Fruit fly (Drosophila melanogaster) whole organism, embryonic: Measurements from ENCODE around the gene GramD1B.

Source experiments
- ATbp ChIP-seq: fragments of 200-800 bp; sonication (Bioruptor generic); optimal IDR thresholded peaks from 2 replicates; lab custom pipeline; 2017; ENCODE audit warnings: missing biosample characterization, mild to moderate bottlenecking, missing genetic modification characterization, missing genetic modification reagents
- Antp ChIP-seq: fragments of 200-800 bp; sonication (Bioruptor generic); optimal IDR thresholded peaks from 3 replicates; lab custom pipeline; 2016; ENCODE audit warnings: missing biosample characterization, missing genetic modification characterization
- Atf3 ChIP-seq: fragments of 200-800 bp; sonication (Bioruptor generic); optimal IDR thresholded peaks from 3 replicates; lab custom pipeline; 2016; ENCODE audit warnings: missing biosample characterization, missing genetic modification characterization
- CG10209 ChIP-seq: fragments of 200-800 bp; sonication (Bioruptor generic); optimal IDR thresholded peaks from 3 replicates; lab custom pipeline; 2017; ENCODE audit warnings: missing biosample characterization, mild to moderate bottlenecking, missing genetic modification characterization, missing genetic modification reagents
- CG10274 ChIP-seq: fragments of 200-800 bp; sonication (Bioruptor generic); optimal IDR thresholded peaks from 3 replicates; lab custom pipeline; 2017; ENCODE audit warnings: missing biosample characterization, mild to moderate bottlenecking, missing genetic modification characterization
- CG10543 ChIP-seq: fragments of 200-800 bp; sonication (Bioruptor generic); optimal IDR thresholded peaks from 3 replicates; lab custom pipeline; 2017; ENCODE audit warnings: missing biosample characterization, mild to moderate bottlenecking, missing genetic modification characterization, moderate library complexity
- CG11247 ChIP-seq: fragments of 200-800 bp; sonication (Bioruptor generic); IDR thresholded peaks from 2 replicates; pipeline ENCODE4 v1.3.6; 2022; ENCODE audit warnings: missing biosample characterization, missing genetic modification characterization
- CG12299 ChIP-seq: fragments of 200-800 bp; sonication (Bioruptor generic); optimal IDR thresholded peaks from 2 replicates; lab custom pipeline; 2018; ENCODE audit warnings: missing biosample characterization, mild to moderate bottlenecking, missing genetic modification characterization
- CG12659 ChIP-seq: fragments of 200-800 bp; sonication (Bioruptor generic); optimal IDR thresholded peaks from 3 replicates; lab custom pipeline; 2017; ENCODE audit warnings: mild to moderate bottlenecking, missing biosample characterization, missing genetic modification reagents, missing genetic modification characterization
- CG12769 ChIP-seq: fragments of 200-800 bp; sonication (Bioruptor generic); optimal IDR thresholded peaks from 2 replicates; lab custom pipeline; 2019; ENCODE audit warnings: missing biosample characterization, mild to moderate bottlenecking, missing genetic modification characterization, moderate library complexity
- CG13296 ChIP-seq: fragments of 200-800 bp; sonication (Bioruptor generic); optimal IDR thresholded peaks from 3 replicates; lab custom pipeline; 2018; ENCODE audit warnings: missing biosample characterization, mild to moderate bottlenecking, missing genetic modification characterization
- CG14441 ChIP-seq: fragments of 200-800 bp; sonication (Bioruptor generic); IDR thresholded peaks from 2 replicates; pipeline ENCODE4 v1.3.6; 2022; ENCODE audit warnings: missing biosample characterization, missing genetic modification characterization
- CG1529 ChIP-seq: fragments of 200-800 bp; sonication (Bioruptor generic); optimal IDR thresholded peaks from 3 replicates; lab custom pipeline; 2018; ENCODE audit warnings: missing biosample characterization, missing genetic modification characterization
- CG17186 ChIP-seq: fragments of 200-800 bp; sonication (Bioruptor generic); optimal IDR thresholded peaks from 3 replicates; lab custom pipeline; 2017; ENCODE audit warnings: missing biosample characterization, missing genetic modification reagents, missing genetic modification characterization
- CG2889 ChIP-seq: fragments of 200-800 bp; sonication (Bioruptor generic); IDR thresholded peaks from 3 replicates; pipeline ENCODE4 v1.3.6; 2022; ENCODE audit warnings: missing biosample characterization, missing genetic modification characterization
- CG30431 ChIP-seq: fragments of 200-800 bp; sonication (Bioruptor generic); optimal IDR thresholded peaks from 2 replicates; lab custom pipeline; 2017; ENCODE audit warnings: missing biosample characterization, missing genetic modification characterization
- CG4707 ChIP-seq: fragments of 200-800 bp; sonication (Bioruptor generic); optimal IDR thresholded peaks from 2 replicates; lab custom pipeline; 2018; ENCODE audit warnings: missing biosample characterization, mild to moderate bottlenecking, missing genetic modification characterization, moderate library complexity
- CG5180 ChIP-seq: fragments of 200-800 bp; sonication (Bioruptor generic); optimal IDR thresholded peaks from 3 replicates; lab custom pipeline; 2017; ENCODE audit warnings: missing biosample characterization, missing genetic modification characterization, mild to moderate bottlenecking, moderate library complexity, missing genetic modification reagents
- CG6654 ChIP-seq: fragments of 200-800 bp; sonication (Bioruptor generic); optimal IDR thresholded peaks from 2 replicates; lab custom pipeline; 2017; ENCODE audit warnings: missing biosample characterization, mild to moderate bottlenecking, missing genetic modification characterization
- CG8478 ChIP-seq: fragments of >200 bp; optimal IDR thresholded peaks from 2 replicates; lab custom pipeline; 2018
- Camta ChIP-seq: fragments of 200-800 bp; sonication (Bioruptor generic); optimal IDR thresholded peaks from 2 replicates; lab custom pipeline; 2016; ENCODE audit warnings: missing biosample characterization, missing genetic modification characterization
- CoRest ChIP-seq: fragments of 200-800 bp; sonication (Bioruptor generic); optimal IDR thresholded peaks from 3 replicates; lab custom pipeline; 2018; ENCODE audit warnings: missing biosample characterization, mild to moderate bottlenecking, missing genetic modification characterization, moderate library complexity
- D19B ChIP-seq: fragments of 200-800 bp; sonication (Bioruptor generic); optimal IDR thresholded peaks from 2 replicates; lab custom pipeline; 2017; ENCODE audit warnings: missing biosample characterization, mild to moderate bottlenecking, missing genetic modification characterization
- E2f1 ChIP-seq: fragments of 200-800 bp; sonication (Bioruptor generic); IDR thresholded peaks from 2 replicates; pipeline ENCODE4 v1.3.6; 2022; ENCODE audit warnings: missing biosample characterization, missing genetic modification characterization
- Fer1 ChIP-seq: fragments of 200-800 bp; sonication (Bioruptor generic); optimal IDR thresholded peaks from 2 replicates; lab custom pipeline; 2017; ENCODE audit warnings: missing biosample characterization, mild to moderate bottlenecking, missing genetic modification characterization
- H2.0 ChIP-seq: fragments of 200-800 bp; sonication (Bioruptor generic); IDR thresholded peaks from 2 replicates; pipeline ENCODE4 v1.3.6; 2022; ENCODE audit warnings: missing biosample characterization, missing genetic modification characterization
- HHEX ChIP-seq: fragments of 200-800 bp; sonication (Bioruptor generic); optimal IDR thresholded peaks from 3 replicates; lab custom pipeline; 2017; ENCODE audit warnings: missing biosample characterization, mild to moderate bottlenecking, missing genetic modification characterization, missing genetic modification reagents
- HLHmδ ChIP-seq: fragments of 200-800 bp; sonication (Bioruptor generic); optimal IDR thresholded peaks from 2 replicates; lab custom pipeline; 2018; ENCODE audit warnings: missing biosample characterization, mild to moderate bottlenecking, missing genetic modification characterization, moderate library complexity
- Hr3 ChIP-seq: fragments of 200-800 bp; sonication (Bioruptor generic); optimal IDR thresholded peaks from 3 replicates; lab custom pipeline; 2016; ENCODE audit warnings: missing biosample characterization, missing genetic modification characterization
- Hr78 ChIP-seq, 2 experiments: fragments of 200-800 bp in 1 of 2; fragments of >200 bp in 1 of 2; sonication (Bioruptor generic) in 1 of 2; optimal IDR thresholded peaks; 2 replicates each; lab custom pipeline; 2017 to 2019; ENCODE audit warnings: missing biosample characterization in 2 of 2, missing genetic modification characterization in 2 of 2, mild to moderate bottlenecking in 1 of 2, moderate library complexity in 1 of 2
- Lpt ChIP-seq: fragments of >200 bp; optimal IDR thresholded peaks from 2 replicates; lab custom pipeline; 2018; ENCODE audit warnings: missing biosample characterization, missing genetic modification characterization
- Poxn ChIP-seq: fragments of 200-800 bp; sonication (Bioruptor generic); IDR thresholded peaks from 2 replicates; pipeline ENCODE4 v1.3.6; 2022; ENCODE audit warnings: missing biosample characterization, missing genetic modification characterization
- Ptx1 ChIP-seq: fragments of 200-800 bp; sonication (Bioruptor generic); IDR thresholded peaks from 2 replicates; pipeline ENCODE4 v1.3.6; 2022; ENCODE audit warnings: missing biosample characterization, missing genetic modification characterization
- Rfx ChIP-seq: fragments of 200-800 bp; sonication (Bioruptor generic); IDR thresholded peaks from 2 replicates; pipeline ENCODE4 v1.3.6; 2022; ENCODE audit warnings: missing biosample characterization, missing genetic modification characterization
- Stat92E ChIP-seq, 3 experiments: fragments of >200 bp in 2 of 3; fragments of 200-800 bp in 1 of 3; sonication (Bioruptor generic) in 1 of 3; optimal IDR thresholded peaks; 2 replicates each; lab custom pipeline; 2017 to 2019; ENCODE audit warnings: missing biosample characterization in 3 of 3, missing genetic modification characterization in 3 of 3, mild to moderate bottlenecking in 1 of 3, moderate library complexity in 1 of 3
- ase ChIP-seq: fragments of 200-800 bp; sonication (Bioruptor generic); IDR thresholded peaks from 3 replicates; pipeline ENCODE4 v1.3.6; 2022; ENCODE audit warnings: missing biosample characterization, missing genetic modification characterization
- bigmax ChIP-seq: fragments of 200-800 bp; sonication (Bioruptor generic); optimal IDR thresholded peaks from 2 replicates; lab custom pipeline; 2018; ENCODE audit warnings: missing biosample characterization, mild to moderate bottlenecking, missing genetic modification characterization
- cato ChIP-seq: fragments of 200-800 bp; sonication (Bioruptor generic); optimal IDR thresholded peaks from 2 replicates; lab custom pipeline; 2016; ENCODE audit warnings: missing biosample characterization, missing genetic modification characterization, borderline replicate concordance
- cg ChIP-seq: fragments of 200-800 bp; sonication (Bioruptor generic); optimal IDR thresholded peaks from 3 replicates; lab custom pipeline; 2019; ENCODE audit warnings: missing biosample characterization, mild to moderate bottlenecking, missing genetic modification characterization, moderate library complexity
- chn ChIP-seq: fragments of 200-800 bp; sonication (Bioruptor generic); optimal IDR thresholded peaks from 2 replicates; lab custom pipeline; 2016; ENCODE audit warnings: missing biosample characterization, missing genetic modification characterization
- ftz-f1 ChIP-seq: fragments of 200-800 bp; sonication (Bioruptor generic); optimal IDR thresholded peaks from 2 replicates; lab custom pipeline; 2016; ENCODE audit warnings: missing biosample characterization, missing genetic modification characterization
- hkb ChIP-seq, 2 experiments: fragments of 200-800 bp in 1 of 2; fragments of >200 bp in 1 of 2; sonication (Bioruptor generic) in 1 of 2; IDR thresholded peaks in 1 of 2; optimal IDR thresholded peaks in 1 of 2; 2 replicates each; pipeline versions ENCODE4 v1.3.6 to Lab custom; 2017 to 2022; ENCODE audit warnings: missing biosample characterization in 1 of 2, missing genetic modification characterization in 1 of 2
- nerfin-2 ChIP-seq: fragments of 200-800 bp; sonication (Bioruptor generic); IDR thresholded peaks from 2 replicates; pipeline ENCODE4 v1.3.6; 2022; ENCODE audit warnings: missing biosample characterization, missing genetic modification characterization; ENCODE audit not compliant: partially characterized antibody
- sisA ChIP-seq: fragments of 200-800 bp; sonication (Bioruptor generic); IDR thresholded peaks from 2 replicates; pipeline ENCODE4 v1.3.6; 2022; ENCODE audit warnings: missing biosample characterization, missing genetic modification characterization
- sob ChIP-seq: fragments of 200-800 bp; sonication (Bioruptor generic); IDR thresholded peaks from 2 replicates; pipeline ENCODE4 v1.3.6; 2022; ENCODE audit warnings: missing biosample characterization, missing genetic modification characterization
- tna ChIP-seq: fragments of 200-800 bp; sonication (Bioruptor generic); IDR thresholded peaks from 2 replicates; pipeline ENCODE4 v1.3.6; 2022; ENCODE audit warnings: missing biosample characterization, missing genetic modification characterization; ENCODE audit not compliant: partially characterized antibody
- trh ChIP-seq: fragments of 200-800 bp; sonication (Bioruptor generic); optimal IDR thresholded peaks from 2 replicates; lab custom pipeline; 2016; ENCODE audit warnings: missing biosample characterization, missing genetic modification characterization
- twi ChIP-seq: fragments of 200-800 bp; optimal IDR thresholded peaks from 2 replicates; lab custom pipeline; 2019; ENCODE audit warnings: missing biosample characterization, mild to moderate bottlenecking, missing genetic modification characterization, moderate library complexity
- vfl ChIP-seq: fragments of 200-800 bp; sonication (Bioruptor generic); optimal IDR thresholded peaks from 2 replicates; lab custom pipeline; 2016; ENCODE audit warnings: missing biosample characterization, missing genetic modification characterization

GramD1B gene

DNA sequence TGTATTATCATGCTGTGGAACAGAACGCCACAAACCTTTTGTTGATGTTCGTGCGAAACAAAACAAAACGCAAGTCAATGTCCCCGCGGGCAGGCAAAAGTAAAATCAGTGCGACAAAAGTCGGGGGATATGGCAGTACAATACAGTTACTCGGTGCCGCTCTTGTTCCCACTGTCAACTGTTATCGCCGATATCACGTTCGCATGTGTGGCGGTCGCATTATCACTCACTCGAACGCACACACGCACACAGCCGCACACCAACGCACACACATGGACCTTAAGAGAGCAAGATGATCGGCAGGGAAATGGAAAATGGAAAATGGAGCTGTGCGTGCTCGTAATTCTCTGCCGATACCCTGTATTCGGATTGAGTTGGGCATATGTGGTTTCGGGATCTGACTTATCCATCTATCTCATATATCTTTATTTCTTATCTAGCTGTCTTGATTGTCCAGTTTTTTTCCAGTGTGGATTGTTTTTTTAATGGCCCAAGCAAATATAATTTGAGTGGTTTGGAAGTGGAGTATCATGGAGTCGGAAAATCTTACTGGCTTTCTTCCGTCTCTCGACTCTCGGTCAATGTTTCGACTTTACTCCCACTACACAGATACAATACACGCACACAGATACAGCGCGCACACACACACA, 34.5 kb downstream of the GramD1B start (continued):
- TF ChIP-seq bigmax (GFP tag; lab: Kevin White, UChicago) (no peak), cato (peak; percentile 81), CG14441 (GFP tag; lab: Robert Waterston, UW) (0 out of 2 replicates have a peak, but pooled peaks have one; percentile 51), CG5180 (GFP tag; lab: Kevin White, UChicago) (peak; percentile 14), Hr78 (GFP tag; optimal IDR thresholded peaks at IDR 0.05; lab: Kevin White, UChicago) (no peak), CG12769 (tag; lab: Kevin White, UChicago) (no peak), Ptx1 (GFP tag; lab: Robert Waterston, UW) (peak; percentile 80), CG1529 (GFP tag; lab: Kevin White, UChicago) (peak; percentile 86), CG30431 (peak; percentile 59), hkb (optimal IDR thresholded peaks at IDR 0.05; lab: Kevin White, UChicago) (no peak), hkb (GFP tag; IDR thresholded peaks at IDR 0.05; lab: Robert Waterston, UW) (peak; percentile 55; the same call in 1 of the 2 replicates), ase (GFP tag; lab: Robert Waterston, UW) (peak; percentile 76; the same call in 2 of the 3 replicates), Fer1 (GFP tag; lab: Kevin White, UChicago) (no peak), Antp (GFP tag; lab: Kevin White, UChicago) (peak; percentile 88), sob (peak; percentile 48; the same call in 1 of the 2 replicates), H2.0 (peak; percentile 65), CoRest (tag; lab: Kevin White, UChicago) (peak; percentile 73), cg (peak; percentile 75), trh (GFP tag; lab: Kevin White, UChicago) (peak; percentile 81), sisA (GFP tag; lab: Robert Waterston, UW) (peak; percentile 91), ATbp (GFP tag; lab: Kevin White, UChicago) (peak; percentile 91), Atf3 (GFP tag; lab: Kevin White, UChicago) (peak; percentile 91), Stat92E (GFP tag; optimal IDR thresholded peaks at IDR 0.05; lab: Kevin White, UChicago) (peak in 1 of 3 experiments; percentile 50), Rfx (GFP tag; lab: Robert Waterston, UW) (no peak), chn (GFP tag; lab: Kevin White, UChicago) (peak; percentile 90), Lpt (GFP tag; lab: Kevin White, UChicago) (no peak), HLHmδ (GFP tag; lab: Kevin White, UChicago) (peak; percentile 68), ftz-f1 (no peak), HHEX (GFP tag; lab: Kevin White, UChicago) (peak; percentile 68), CG4707 (GFP tag; lab: Kevin White, UChicago) (peak; percentile 32), CG17186 (peak; percentile 58), tna (no peak), CG10274 (GFP tag; lab: Kevin White, UChicago) (no peak), Poxn (GFP tag; lab: Robert Waterston, UW) (no peak), D19B (peak; percentile 89), CG12299 (no peak), nerfin-2 (GFP tag; lab: Robert Waterston, UW) (no peak), CG10543 (GFP tag; lab: Kevin White, UChicago) (no peak), CG11247 (peak; percentile 62), CG12659 (peak; percentile 32), Hr3 (GFP tag; lab: Kevin White, UChicago) (peak; percentile 87), CG2889 (GFP tag; lab: Robert Waterston, UW) (peak; percentile 33; the same call in 1 of the 3 replicates), CG10209 (peak; percentile 76), E2f1 (GFP tag; lab: Robert Waterston, UW) (peak; percentile 70), twi (tag; lab: Kevin White, UChicago) (peak; percentile 53), CG6654 (peak; percentile 73), CG8478 (lab: Kevin White, UChicago) (peak; percentile 39), CG13296 (GFP tag; lab: Kevin White, UChicago) (no peak), vfl (GFP tag; lab: Kevin White, UChicago) (no peak), Camta (GFP tag; lab: Kevin White, UChicago) (peak; percentile 87)
